Fruit fly (Drosophila melanogaster) whole organism, wandering third instar larva: Measurements from ENCODE around the gene Ifrd1.

Source experiments
- CrebA ChIP-seq: fragments of 200-800 bp; sonication (Bioruptor generic); optimal IDR thresholded peaks from 2 replicates; lab custom pipeline; 2016; ENCODE audit warnings: missing biosample characterization, mild to moderate bottlenecking, missing genetic modification characterization, borderline replicate concordance
- Dfd ChIP-seq: fragments of >200 bp; optimal IDR thresholded peaks from 2 replicates; lab custom pipeline; 2017; ENCODE audit warnings: missing biosample characterization, missing genetic modification characterization
- Dif ChIP-seq: fragments of 200-275, 200-300 bp; sonication (Bioruptor generic); optimal IDR thresholded peaks from 2 replicates; lab custom pipeline; 2018; ENCODE audit warnings: missing biosample characterization, missing genetic modification characterization; ENCODE audit not compliant: partially characterized antibody
- GATAd ChIP-seq: sonication (Bioruptor generic); optimal IDR thresholded peaks from 2 replicates; lab custom pipeline; 2016; ENCODE audit warnings: missing biosample characterization, missing genetic modification characterization
- HLH106 ChIP-seq: fragments of 200-800 bp; optimal IDR thresholded peaks from 3 replicates; lab custom pipeline; 2019; ENCODE audit warnings: missing biosample characterization, mild to moderate bottlenecking, missing genetic modification characterization, moderate library complexity
- Hnf4 ChIP-seq: fragments of 200-800 bp; sonication (Bioruptor generic); optimal IDR thresholded peaks from 2 replicates; lab custom pipeline; 2016; ENCODE audit warnings: missing biosample characterization, mild to moderate bottlenecking, missing genetic modification characterization
- Hr78 ChIP-seq: fragments of >200 bp; optimal IDR thresholded peaks from 2 replicates; lab custom pipeline; 2017; ENCODE audit warnings: missing biosample characterization, missing genetic modification characterization
- Jra ChIP-seq: sonication (Bioruptor generic); optimal IDR thresholded peaks from 2 replicates; lab custom pipeline; 2016; ENCODE audit warnings: missing biosample characterization, missing genetic modification characterization
- Mio ChIP-seq: sonication (Bioruptor generic); optimal IDR thresholded peaks from 2 replicates; lab custom pipeline; 2016; ENCODE audit warnings: missing biosample characterization, missing genetic modification characterization
- Myc ChIP-seq: fragments of >200 bp; optimal IDR thresholded peaks from 2 replicates; lab custom pipeline; 2017
- N ChIP-seq: fragments of >200 bp; optimal IDR thresholded peaks from 2 replicates; lab custom pipeline; 2018; ENCODE audit warnings: missing biosample characterization, missing external identifiers, missing genetic modification characterization
- OdsH ChIP-seq: fragments of 200-800 bp; sonication (Bioruptor generic); optimal IDR thresholded peaks from 2 replicates; lab custom pipeline; 2016; ENCODE audit warnings: missing biosample characterization, mild to moderate bottlenecking, missing genetic modification characterization
- Rel ChIP-seq, 2 experiments: fragments of 200-800 bp; sonication (Bioruptor generic) in 1 of 2; optimal IDR thresholded peaks; 2 replicates in 1 of 2; 3 replicates in 1 of 2; lab custom pipeline; 2016 to 2019; ENCODE audit warnings: mild to moderate bottlenecking in 2 of 2, missing biosample characterization in 2 of 2, missing genetic modification characterization in 2 of 2, moderate library complexity in 1 of 2
- Sp1 ChIP-seq: fragments of 200-800 bp; sonication (Bioruptor generic); optimal IDR thresholded peaks from 3 replicates; lab custom pipeline; 2019; ENCODE audit warnings: missing biosample characterization, mild to moderate bottlenecking, missing genetic modification characterization, moderate library complexity
- Vsx2 ChIP-seq: fragments of 200-300, 225-300 bp; sonication (Bioruptor generic); optimal IDR thresholded peaks from 2 replicates; lab custom pipeline; 2018; ENCODE audit warnings: missing biosample characterization, missing genetic modification characterization; ENCODE audit not compliant: partially characterized antibody
- br ChIP-seq: fragments of 200-800 bp; sonication (Bioruptor generic); optimal IDR thresholded peaks from 2 replicates; lab custom pipeline; 2016; ENCODE audit warnings: missing biosample characterization, missing genetic modification characterization
- dl ChIP-seq, 2 experiments: fragments of 175-275, 200-275 bp in 1 of 2; fragments of 200-275 bp in 1 of 2; sonication (Bioruptor generic); optimal IDR thresholded peaks; lab custom pipeline; 2018; ENCODE audit warnings: mild to moderate bottlenecking in 2 of 2, missing biosample characterization in 2 of 2, missing genetic modification characterization in 2 of 2, moderate library complexity in 2 of 2; ENCODE audit not compliant: partially characterized antibody in 2 of 2, insufficient read depth in 1 of 2
- dmrt93B ChIP-seq: fragments of 200-800 bp; sonication (Bioruptor generic); optimal IDR thresholded peaks from 2 replicates; lab custom pipeline; 2018; ENCODE audit warnings: missing biosample characterization, mild to moderate bottlenecking, missing genetic modification characterization
- dsf ChIP-seq: sonication (Bioruptor generic); optimal IDR thresholded peaks from 2 replicates; lab custom pipeline; 2016; ENCODE audit warnings: missing biosample characterization, missing genetic modification characterization, borderline replicate concordance
- ey ChIP-seq: fragments of 200-800 bp; sonication (Bioruptor generic); optimal IDR thresholded peaks from 2 replicates; lab custom pipeline; 2016; ENCODE audit warnings: missing biosample characterization, missing genetic modification characterization
- foxo ChIP-seq, 2 experiments: fragments of 200-800 bp; sonication (Bioruptor generic); optimal IDR thresholded peaks; 2 replicates in 1 of 2; 3 replicates in 1 of 2; lab custom pipeline; 2016 to 2017; ENCODE audit warnings: missing biosample characterization in 2 of 2, missing genetic modification characterization in 2 of 2
- fru ChIP-seq: fragments of 200-800 bp; sonication (Bioruptor generic); optimal IDR thresholded peaks from 3 replicates; lab custom pipeline; 2016; ENCODE audit warnings: missing biosample characterization, mild to moderate bottlenecking, missing genetic modification characterization
- h ChIP-seq: fragments of 200-800 bp; sonication (Bioruptor generic); optimal IDR thresholded peaks from 3 replicates; lab custom pipeline; 2016; ENCODE audit warnings: missing biosample characterization, mild to moderate bottlenecking, missing genetic modification characterization
- lola ChIP-seq: fragments of >200 bp; optimal IDR thresholded peaks from 2 replicates; lab custom pipeline; 2017; ENCODE audit warnings: missing biosample characterization, missing genetic modification characterization
- pan ChIP-seq: fragments of >200 bp; optimal IDR thresholded peaks from 2 replicates; lab custom pipeline; 2017
- psq ChIP-seq: fragments of 200-800 bp; sonication (Bioruptor generic); optimal IDR thresholded peaks from 3 replicates; lab custom pipeline; 2017; ENCODE audit warnings: missing biosample characterization, mild to moderate bottlenecking, missing genetic modification characterization, moderate library complexity
- rgr ChIP-seq: fragments of 200-800 bp; sonication (Bioruptor generic); optimal IDR thresholded peaks from 3 replicates; lab custom pipeline; 2016; ENCODE audit warnings: missing biosample characterization, mild to moderate bottlenecking, missing genetic modification characterization
- sage ChIP-seq: fragments of 200-800 bp; sonication (Bioruptor generic); optimal IDR thresholded peaks from 2 replicates; lab custom pipeline; 2016; ENCODE audit warnings: missing biosample characterization, mild to moderate bottlenecking, missing genetic modification characterization
- sv ChIP-seq: fragments of 200-800 bp; sonication (Bioruptor generic); optimal IDR thresholded peaks from 3 replicates; lab custom pipeline; 2016; ENCODE audit warnings: missing biosample characterization, missing genetic modification characterization
- tai ChIP-seq: sonication (Bioruptor generic); optimal IDR thresholded peaks from 2 replicates; lab custom pipeline; 2016; ENCODE audit warnings: missing biosample characterization, missing genetic modification characterization
- usp ChIP-seq: fragments of >200 bp; optimal IDR thresholded peaks from 2 replicates; lab custom pipeline; 2017; ENCODE audit warnings: missing biosample characterization, missing genetic modification characterization
- woc ChIP-seq: sonication (Bioruptor generic); optimal IDR thresholded peaks from 2 replicates; lab custom pipeline; 2016; ENCODE audit warnings: missing biosample characterization, mild to moderate bottlenecking, missing genetic modification characterization

The Ifrd1 gene

DNA sequence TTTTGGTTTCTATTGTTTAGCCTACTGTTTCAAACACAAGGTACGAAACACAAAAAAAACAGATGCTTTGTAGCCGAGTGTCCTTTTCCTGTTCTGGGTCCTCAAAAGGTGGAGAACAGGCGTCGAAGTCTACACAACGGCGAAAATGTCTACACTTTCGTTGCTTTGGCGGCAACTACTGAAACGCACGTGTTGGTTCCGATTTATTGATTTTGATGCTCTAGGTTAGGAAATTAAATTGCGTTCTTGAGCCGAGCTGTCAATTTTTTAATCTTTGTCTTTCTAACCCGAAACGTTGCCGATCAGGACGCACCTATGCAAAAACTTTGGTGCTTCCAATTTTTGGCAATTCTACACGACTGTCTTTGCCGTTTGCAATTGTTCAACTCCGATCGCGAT lies 561 bp downstream of the Ifrd1 start:
- TF ChIP-seq OdsH: no peak
- peak; percentile 29 for TF ChIP-seq woc (GFP tag; lab: Kevin White, UChicago)
- TF ChIP-seq dsf (GFP tag; lab: Kevin White, UChicago): no peak
- TF ChIP-seq, all 38 proteins: peak for 1

DNA sequence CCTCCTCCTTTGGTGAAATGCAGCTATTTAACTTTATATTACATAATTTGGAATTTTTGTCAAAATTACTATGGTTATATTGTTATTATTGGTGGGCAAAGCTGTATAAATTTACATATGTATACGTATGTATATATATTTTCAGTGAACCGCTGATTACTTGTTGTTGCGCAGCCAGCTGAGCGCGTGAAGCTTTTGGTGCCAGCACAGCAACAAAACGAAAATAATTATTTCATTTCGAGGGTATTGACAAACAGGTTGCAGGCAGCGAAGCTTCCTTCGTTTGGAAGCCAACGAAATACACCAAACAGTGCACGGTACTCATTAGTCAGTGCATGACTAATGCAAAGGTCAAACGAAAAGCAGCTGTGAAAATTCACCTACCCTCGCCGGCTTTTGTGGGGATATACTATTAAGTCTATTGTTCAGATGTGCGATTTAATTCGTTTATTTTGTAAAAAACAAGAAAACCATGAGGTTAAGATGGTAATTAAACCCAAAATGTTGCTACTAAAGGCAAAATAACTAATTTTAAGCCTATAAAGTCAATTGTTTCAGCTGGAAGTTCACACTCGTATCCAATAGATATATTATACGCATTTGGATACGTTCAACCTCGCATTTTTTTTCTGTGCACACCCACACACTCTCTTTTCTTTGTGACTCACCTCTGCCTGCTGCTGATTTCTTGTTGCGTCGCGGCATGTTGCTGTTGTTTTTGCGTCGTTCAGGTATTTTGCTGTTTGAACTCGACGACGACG lies 1.1 kb downstream of the Ifrd1 start:
- TF ChIP-seq h (GFP tag; lab: Kevin White, UChicago) (peak; percentile 60), psq (GFP tag; lab: Kevin White, UChicago) (peak; percentile 32), ey (peak; percentile 33), br (GFP tag; lab: Kevin White, UChicago) (peak; percentile 66), dl (GFP tag; optimal IDR thresholded peaks at IDR 0.05; lab: Kevin White, UChicago; ENCODE audit: insufficient read depth in 1 of 2, partially characterized antibody in 2 of 2) (no peak), sv (GFP tag; lab: Kevin White, UChicago) (peak; percentile 32), Myc (lab: Kevin White, UChicago) (no peak), Dfd (GFP tag; lab: Kevin White, UChicago) (no peak), lola (GFP tag; lab: Kevin White, UChicago) (no peak), dmrt93B (peak; percentile 5), usp (no peak), Jra (GFP tag; lab: Kevin White, UChicago) (peak; percentile 82), foxo (GFP tag; optimal IDR thresholded peaks at IDR 0.05; lab: Kevin White, UChicago) (peak in 1 of 2 experiments; percentile 77), tai (GFP tag; lab: Kevin White, UChicago) (no peak), Hnf4 (GFP tag; lab: Kevin White, UChicago) (peak; percentile 28), woc (GFP tag; lab: Kevin White, UChicago) (no peak), OdsH (peak; percentile 46), HLH106 (tag; lab: Kevin White, UChicago) (peak; percentile 44), pan (lab: Kevin White, UChicago) (no peak), fru (peak; percentile 53), rgr (peak; percentile 32), Hr78 (GFP tag; lab: Kevin White, UChicago) (no peak), Rel (GFP tag; optimal IDR thresholded peaks at IDR 0.05; lab: Kevin White, UChicago) (no peak), Rel (tag; optimal IDR thresholded peaks at IDR 0.05; lab: Kevin White, UChicago) (no peak), Vsx2 (no peak), Sp1 (GFP tag; lab: Kevin White, UChicago) (peak; percentile 45)

DNA sequence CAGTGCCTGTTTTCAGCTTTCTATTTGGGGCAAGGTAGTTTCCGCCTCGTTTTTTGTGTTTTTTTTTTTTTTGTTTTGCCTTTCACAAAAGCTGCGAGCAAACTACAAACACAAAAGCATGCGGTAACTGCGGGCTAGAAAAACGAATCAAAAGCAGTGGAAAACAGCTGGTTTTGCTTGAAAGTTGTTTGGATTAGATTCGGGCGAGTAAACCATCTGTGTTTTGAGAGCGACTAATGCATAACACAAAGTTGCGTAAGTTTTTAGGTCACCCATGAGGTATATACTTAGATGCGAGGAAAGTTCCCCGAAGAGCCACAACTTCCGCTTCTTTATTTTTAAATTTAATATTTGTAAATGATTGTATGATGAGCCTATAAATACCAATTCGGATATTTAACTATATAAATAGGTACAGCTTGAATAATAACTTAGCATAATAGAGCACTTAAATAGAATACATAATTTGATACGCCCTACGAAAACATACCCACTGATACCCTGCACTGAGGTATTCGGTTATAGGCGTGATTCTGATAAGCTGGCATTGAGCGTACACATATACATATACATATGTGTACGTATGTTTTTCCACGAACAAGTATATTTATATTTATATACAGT lies 1.9 kb downstream of the Ifrd1 start:
- TF ChIP-seq Sp1 (GFP tag; lab: Kevin White, UChicago) (no peak), CrebA (GFP tag; lab: Kevin White, UChicago) (no peak), Dfd (GFP tag; lab: Kevin White, UChicago) (no peak), dmrt93B (no peak), Jra (GFP tag; lab: Kevin White, UChicago) (no peak), Dif (no peak), ey (no peak), sv (GFP tag; lab: Kevin White, UChicago) (no peak), sage (GFP tag; lab: Kevin White, UChicago) (no peak), N (no peak), GATAd (GFP tag; lab: Kevin White, UChicago) (no peak), foxo (GFP tag; optimal IDR thresholded peaks at IDR 0.05; lab: Kevin White, UChicago) (no peak), tai (GFP tag; lab: Kevin White, UChicago) (no peak), Mio (GFP tag; lab: Kevin White, UChicago) (no peak), OdsH (no peak)
